Worm (Caenorhabditis elegans) whole organism, L1 larva: ENCODE results near the gene T03F6.4.

Experiments used
- ces-1 ChIP-seq: fragments of 150-350 bp; optimal IDR thresholded peaks from 2 replicates; lab custom pipeline; 2014; ENCODE audit warnings: missing biosample characterization, missing genetic modification reagents, missing genetic modification characterization
- lin-13 ChIP-seq: fragments of 150-350 bp; optimal IDR thresholded peaks from 2 replicates; lab custom pipeline; 2014; ENCODE audit warnings: missing biosample characterization, missing genetic modification reagents, missing genetic modification characterization
- rnt-1 ChIP-seq: sonication (generic microtip); optimal IDR thresholded peaks from 2 replicates; lab custom pipeline; 2016; ENCODE audit warnings: mild to moderate bottlenecking, missing genetic modification characterization, moderate library complexity, missing compliant biosample characterization
- unc-130 ChIP-seq: fragments of 150-350 bp; optimal IDR thresholded peaks from 2 replicates; lab custom pipeline; 2017; ENCODE audit warnings: missing biosample characterization, missing genetic modification characterization, inconsistent platforms

- TF ChIP-seq unc-130, result no peak
- no peak for TF ChIP-seq ces-1 (GFP tag; lab: Kevin White, UChicago)
- no peak for TF ChIP-seq lin-13 (GFP tag; lab: Kevin White, UChicago)
- TF ChIP-seq rnt-1 (tag; lab: Kevin White, UChicago), result no peak
Observed at ce11 chrIII:13426036-13426435, 40.1 kb downstream of the T03F6.4 start, which contains the start of gene cope-1.
